Worm (Caenorhabditis elegans): ENCODE results near the gene srsx-35.

- TF ChIP-seq mep-1 (tag; optimal IDR thresholded peaks at IDR 0.05): no peak
- no peak for TF ChIP-seq unc-62 (GFP tag; optimal IDR thresholded peaks at IDR 0.05)
- TF ChIP-seq unc-130 (tag; optimal IDR thresholded peaks at IDR 0.05): no peak
- no peak for TF ChIP-seq ceh-82 (tag; optimal IDR thresholded peaks at IDR 0.05)
- TF ChIP-seq xbp-1 (tag; optimal IDR thresholded peaks at IDR 0.05): no peak
- no peak for TF ChIP-seq nhr-20 (tag; optimal IDR thresholded peaks at IDR 0.05)
- no peak for TF ChIP-seq fkh-10 (GFP tag; optimal IDR thresholded peaks at IDR 0.05)
- TF ChIP-seq fos-1 (tag; optimal IDR thresholded peaks at IDR 0.05): no peak
- no peak for TF ChIP-seq snpc-4 (tag; optimal IDR thresholded peaks at IDR 0.05)
These were observed 35.0 kb downstream of the srsx-35 start for ce11 chrV:20716267-20716666.

Measured in whole organism, L1 larva.